Worm (Caenorhabditis elegans) whole organism, young adult: ENCODE results near the gene cest-35.2.

Experiments used
- B0261.1 ChIP-seq: sonication (generic microtip); optimal IDR thresholded peaks from 2 replicates; lab custom pipeline; 2016; ENCODE audit warnings: mild to moderate bottlenecking, missing genetic modification characterization, moderate library complexity, missing compliant biosample characterization
- F55B11.4 ChIP-seq: sonication (generic microtip); optimal IDR thresholded peaks from 2 replicates; lab custom pipeline; 2016; ENCODE audit warnings: missing compliant biosample characterization, missing genetic modification characterization, borderline replicate concordance; ENCODE audit not compliant: insufficient read depth
- K11D2.4 ChIP-seq: fragments of 200-800 bp; sonication (Bioruptor generic); IDR thresholded peaks from 2 replicates; pipeline ENCODE4 v1.3.6; 2022; ENCODE audit warnings: missing genetic modification reagents, missing genetic modification characterization, missing compliant biosample characterization
- Y53F4B.3 ChIP-seq: fragments of 200-800 bp; sonication (Bioruptor generic); IDR thresholded peaks from 2 replicates; pipeline ENCODE4 v1.3.6; 2022; ENCODE audit warnings: missing genetic modification reagents, missing genetic modification characterization, missing compliant biosample characterization
- Y53G8AR.9 ChIP-seq: fragments of 200-800 bp; sonication (Bioruptor generic); conservative IDR thresholded peaks from 2 replicates; pipeline ENCODE4 v1.3.6; 2022; ENCODE audit warnings: missing genetic modification reagents, missing genetic modification characterization, missing compliant biosample characterization
- Y67H2A.10 ChIP-seq: fragments of 200-800 bp; sonication (Bioruptor generic); conservative IDR thresholded peaks from 2 replicates; pipeline ENCODE4 v1.3.6; 2022; ENCODE audit warnings: missing genetic modification reagents, missing genetic modification characterization, missing compliant biosample characterization
- ama-1 ChIP-seq, 3 experiments: fragments of 150-350 bp in 1 of 3; sonication (generic microtip) in 2 of 3; optimal IDR thresholded peaks; 2 replicates each; lab custom pipeline; 2014 to 2018; ENCODE audit warnings: missing biosample characterization in 2 of 3, missing genetic modification characterization in 2 of 3, missing genetic modification reagents in 2 of 3
- attf-3 ChIP-seq: fragments of 200-800 bp; sonication (Bioruptor generic); conservative IDR thresholded peaks from 2 replicates; pipeline ENCODE4 v1.3.6; 2022; ENCODE audit warnings: missing genetic modification reagents, missing genetic modification characterization, missing compliant biosample characterization
- cebp-1 ChIP-seq, 2 experiments: fragments of 200-800 bp in 1 of 2; sonication (Bioruptor generic) in 1 of 2; sonication (generic microtip) in 1 of 2; IDR thresholded peaks in 1 of 2; optimal IDR thresholded peaks in 1 of 2; 2 replicates each; pipeline versions ENCODE4 v1.3.6 to Lab custom; 2017 to 2022; ENCODE audit warnings: missing compliant biosample characterization in 2 of 2, missing genetic modification characterization in 2 of 2, mild to moderate bottlenecking in 1 of 2, missing genetic modification reagents in 1 of 2, moderate library complexity in 1 of 2
- ceh-27 ChIP-seq: fragments of 200-800 bp; sonication (Bioruptor generic); optimal IDR thresholded peaks from 2 replicates; lab custom pipeline; 2018; ENCODE audit warnings: mild to moderate bottlenecking, missing genetic modification characterization, moderate library complexity, missing compliant biosample characterization
- dpl-1 ChIP-seq: fragments of 150-350 bp; optimal IDR thresholded peaks from 2 replicates; lab custom pipeline; 2014; ENCODE audit warnings: missing biosample characterization, missing genetic modification reagents, missing genetic modification characterization
- efl-1 ChIP-seq: fragments of 150-350 bp; optimal IDR thresholded peaks from 2 replicates; lab custom pipeline; 2014; ENCODE audit warnings: missing biosample characterization, missing genetic modification reagents, missing genetic modification characterization
- fkh-3 ChIP-seq: sonication (generic microtip); optimal IDR thresholded peaks from 2 replicates; lab custom pipeline; 2016; ENCODE audit warnings: mild to moderate bottlenecking, missing genetic modification characterization, missing compliant biosample characterization
- hlh-12 ChIP-seq: sonication (generic microtip); optimal IDR thresholded peaks from 2 replicates; lab custom pipeline; 2016; ENCODE audit warnings: missing genetic modification characterization, missing compliant biosample characterization
- hsf-1 ChIP-seq: fragments of 200-800 bp; sonication (Bioruptor generic); IDR thresholded peaks from 2 replicates; pipeline ENCODE4 v1.3.6; 2022; ENCODE audit warnings: missing genetic modification reagents, missing genetic modification characterization, missing compliant biosample characterization
- lin-26 ChIP-seq: fragments of 200-800 bp; sonication (Bioruptor generic); IDR thresholded peaks from 2 replicates; pipeline ENCODE4 v1.3.6; 2022; ENCODE audit warnings: missing genetic modification reagents, missing genetic modification characterization, missing compliant biosample characterization
- lin-35 ChIP-seq, 3 experiments: fragments of 150-350 bp in 2 of 3; sonication (generic microtip) in 1 of 3; optimal IDR thresholded peaks; 2 replicates each; lab custom pipeline; 2014 to 2018; ENCODE audit warnings: missing biosample characterization in 3 of 3, missing genetic modification characterization in 3 of 3, missing genetic modification reagents in 3 of 3
- lin-40 ChIP-seq: sonication (generic microtip); optimal IDR thresholded peaks from 2 replicates; lab custom pipeline; 2016; ENCODE audit warnings: missing genetic modification characterization, mild to moderate bottlenecking, missing compliant biosample characterization, missing genotype, missing genetic modification reagents
- lir-1 ChIP-seq: fragments of 200-800 bp; sonication (Bioruptor generic); conservative IDR thresholded peaks from 2 replicates; pipeline ENCODE4 v1.3.6; 2022; ENCODE audit warnings: missing genetic modification reagents, missing genetic modification characterization, missing compliant biosample characterization
- lsy-27 ChIP-seq: sonication (generic microtip); optimal IDR thresholded peaks from 2 replicates; lab custom pipeline; 2017; ENCODE audit warnings: missing genetic modification characterization, mild to moderate bottlenecking, missing compliant biosample characterization, antibody characterized with exemption, missing genotype, borderline replicate concordance; ENCODE audit not compliant: insufficient read depth
- madf-10 ChIP-seq: sonication (generic microtip); optimal IDR thresholded peaks from 2 replicates; lab custom pipeline; 2016; ENCODE audit warnings: mild to moderate bottlenecking, missing genetic modification characterization, missing compliant biosample characterization
- madf-6 ChIP-seq: fragments of 200-800 bp; sonication (Bioruptor generic); IDR thresholded peaks from 2 replicates; pipeline ENCODE4 v1.3.6; 2022; ENCODE audit warnings: missing genetic modification reagents, missing genetic modification characterization, missing compliant biosample characterization
- mcd-1 ChIP-seq: fragments of 200-800 bp; sonication (Bioruptor generic); IDR thresholded peaks from 2 replicates; pipeline ENCODE4 v1.3.6; 2022; ENCODE audit warnings: missing genetic modification reagents, missing genetic modification characterization, missing compliant biosample characterization
- pbrm-1 ChIP-seq: fragments of 200-800 bp; sonication (Bioruptor generic); IDR thresholded peaks from 2 replicates; pipeline ENCODE4 v1.3.6; 2022; ENCODE audit warnings: missing genetic modification reagents, missing genetic modification characterization, missing compliant biosample characterization
- sdz-38 ChIP-seq: sonication (generic microtip); optimal IDR thresholded peaks from 2 replicates; lab custom pipeline; 2016; ENCODE audit warnings: missing genotype, missing genetic modification characterization, missing compliant biosample characterization
- sea-2 ChIP-seq: fragments of 200-800 bp; sonication (Bioruptor generic); IDR thresholded peaks from 2 replicates; pipeline ENCODE4 v1.3.6; 2022; ENCODE audit warnings: missing genetic modification characterization, missing compliant biosample characterization
- snpc-1.1 ChIP-seq: sonication (generic microtip); optimal IDR thresholded peaks from 2 replicates; lab custom pipeline; 2017; ENCODE audit warnings: missing genetic modification characterization, mild to moderate bottlenecking, missing compliant biosample characterization, antibody characterized with exemption, moderate library complexity, missing genotype, missing genetic modification reagents; ENCODE audit not compliant: insufficient read depth
- ztf-22 ChIP-seq: fragments of 200-800 bp; sonication (Bioruptor generic); optimal IDR thresholded peaks from 2 replicates; lab custom pipeline; 2018; ENCODE audit warnings: mild to moderate bottlenecking, missing genetic modification characterization, moderate library complexity, missing compliant biosample characterization
- ztf-25 ChIP-seq: fragments of 200-800 bp; sonication (Bioruptor generic); IDR thresholded peaks from 2 replicates; pipeline ENCODE4 v1.3.6; 2022; ENCODE audit warnings: missing genetic modification reagents, missing genetic modification characterization, missing compliant biosample characterization
- ztf-26 ChIP-seq: sonication (generic microtip); optimal IDR thresholded peaks from 2 replicates; lab custom pipeline; 2017; ENCODE audit warnings: missing genetic modification characterization, missing compliant biosample characterization
- ztf-6 ChIP-seq: fragments of 200-800 bp; sonication (Bioruptor generic); IDR thresholded peaks from 2 replicates; pipeline ENCODE4 v1.3.6; 2022; ENCODE audit warnings: missing genetic modification reagents, missing genetic modification characterization, missing compliant biosample characterization

cest-35.2 gene

DNA sequence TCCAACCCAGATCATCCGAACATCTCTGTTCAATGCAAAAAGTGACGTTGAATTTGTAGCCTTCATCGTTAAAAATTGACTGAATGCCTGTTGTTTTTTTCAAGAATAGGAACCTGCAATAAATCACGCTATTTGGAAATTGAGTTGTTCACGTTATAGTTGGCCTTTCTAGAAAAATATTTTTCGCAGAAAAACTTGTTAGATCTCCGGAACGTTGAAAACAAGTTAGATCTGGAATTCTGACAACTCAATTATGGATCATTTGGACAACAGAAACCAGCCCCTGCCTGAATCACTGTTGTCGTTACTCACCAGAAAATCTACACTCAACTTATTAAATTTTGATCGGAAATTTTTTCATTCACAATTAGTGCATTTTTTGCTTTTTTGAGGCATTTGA is 20.3 kb upstream of the cest-35.2 start, which contains the start of gene srt-67:
Gene srt-67 (minus strand): TSS at position 101 of the 400 bp plus-strand sequence.
- TF ChIP-seq lin-40: no peak

ce11 chrV:5252016-5252415 is 15.0 kb upstream of the cest-35.2 start, which contains the start of gene srt-68:
srt-68 (minus strand) TSS chrV:5252116.
- TF ChIP-seq mcd-1 (GFP tag; lab: Robert Waterston, UW) (no peak), Y53G8AR.9 (GFP tag; lab: Robert Waterston, UW) (no peak), snpc-1.1 (tag; lab: Kevin White, UChicago) (no peak), B0261.1 (no peak), fkh-3 (tag; lab: Kevin White, UChicago) (no peak), ztf-22 (no peak), ztf-6 (no peak), pbrm-1 (GFP tag; lab: Robert Waterston, UW) (no peak), lir-1 (no peak), sea-2 (GFP tag; lab: Robert Waterston, UW) (no peak), sdz-38 (tag; lab: Kevin White, UChicago) (no peak), ztf-26 (no peak), ceh-27 (GFP tag; lab: Kevin White, UChicago) (no peak), F55B11.4 (no peak), attf-3 (GFP tag; lab: Robert Waterston, UW) (no peak), dpl-1 (GFP tag; lab: Kevin White, UChicago) (no peak), madf-10 (tag; lab: Kevin White, UChicago) (no peak), K11D2.4 (GFP tag; lab: Robert Waterston, UW) (no peak)

DNA sequence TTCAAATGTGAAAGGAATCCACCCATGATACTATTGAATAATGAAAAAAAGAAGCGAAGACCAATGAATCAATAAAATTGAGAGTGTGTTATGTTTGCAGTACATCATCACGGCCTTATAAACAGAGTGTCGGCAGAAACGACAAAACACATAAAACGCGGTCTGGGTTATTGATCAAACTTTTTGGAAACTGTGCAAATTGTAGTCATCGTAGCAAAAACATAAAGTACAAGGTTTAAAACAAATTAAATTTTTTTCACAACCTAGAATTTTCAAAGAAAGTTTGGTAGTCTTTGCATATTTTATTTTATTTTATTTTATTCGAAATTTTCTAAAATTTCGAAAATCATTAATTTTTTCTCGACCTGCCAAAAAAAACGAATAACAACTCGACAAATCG is 6.0 kb upstream of the cest-35.2 start, which contains the start of gene cest-35.1:
Gene cest-35.1 (minus strand): TSS at position 101 of the 400 bp plus-strand sequence.
- TF ChIP-seq lsy-27 (tag; lab: Kevin White, UChicago): no peak
- no peak for TF ChIP-seq Y67H2A.10 (GFP tag; lab: Robert Waterston, UW)
- TF ChIP-seq ama-1 (optimal IDR thresholded peaks at IDR 0.05; lab: Kevin White, UChicago): no peak
- TF ChIP-seq ama-1 (GFP tag; optimal IDR thresholded peaks at IDR 0.05; lab: Kevin White, UChicago): no peak
- TF ChIP-seq lin-35 (GFP tag; optimal IDR thresholded peaks at IDR 0.05; lab: Kevin White, UChicago): no peak
- no peak for TF ChIP-seq Y53G8AR.9 (GFP tag; lab: Robert Waterston, UW)
- TF ChIP-seq, all 124 proteins: peak for 0

- TF ChIP-seq efl-1 (GFP tag; lab: Kevin White, UChicago) (peak; percentile 3), madf-6 (GFP tag; lab: Robert Waterston, UW) (peak; percentile 47), Y53F4B.3 (GFP tag; lab: Robert Waterston, UW) (no peak)
Measured at ce11 chrV:5239903-5240302, 2.9 kb upstream of the cest-35.2 start, which contains the start of gene B0238.15. B0238.15 (plus strand) TSS chrV:5240203.

DNA sequence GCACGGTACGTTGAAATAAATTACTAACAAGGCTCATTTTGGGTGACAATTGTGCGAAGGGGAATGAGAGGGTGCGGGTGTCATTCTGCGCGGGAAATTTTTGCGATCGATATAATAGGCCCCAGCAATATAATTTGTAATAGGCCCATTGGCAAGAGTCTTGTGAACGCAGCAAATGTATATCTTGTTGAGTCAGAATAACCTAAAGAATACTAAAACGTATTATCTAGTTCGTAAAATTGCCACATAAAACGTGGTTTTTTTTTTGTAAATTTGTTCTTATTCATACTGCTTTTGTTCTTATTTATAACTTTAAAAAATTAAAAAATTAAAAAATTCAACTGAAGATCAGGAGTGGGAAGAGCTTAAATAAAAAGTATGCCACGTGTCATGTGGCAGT is 2.4 kb upstream of the cest-35.2 start, which contains the start of gene C52A10.3:
Gene C52A10.3 (minus strand): TSS at position 101 of the 400 bp plus-strand sequence.
- TF ChIP-seq lin-26 (no peak), hsf-1 (GFP tag; lab: Robert Waterston, UW) (no peak), hlh-12 (tag; lab: Kevin White, UChicago) (no peak)
- TF ChIP-seq, all 124 proteins: peak for 0

- no peak for TF ChIP-seq ztf-25
- TF ChIP-seq cebp-1 (GFP tag; IDR thresholded peaks at IDR 0.05; lab: Robert Waterston, UW): peak; percentile 81
- peak; percentile 96 for TF ChIP-seq cebp-1 (tag; optimal IDR thresholded peaks at IDR 0.05; lab: Kevin White, UChicago)
Measured at ce11 chrV:5233777-5234176, 3.2 kb downstream of the cest-35.2 start, which contains the start of gene cest-32. cest-32 (minus strand) TSS chrV:5233891.
